Fruit fly (Drosophila melanogaster) whole organism, embryonic: ENCODE results near the gene Snx17.

ENCODE experiments used
- Asciz ChIP-seq: fragments of 200-800 bp; sonication (Bioruptor generic); optimal IDR thresholded peaks from 2 replicates; lab custom pipeline; 2017; ENCODE audit warnings: missing biosample characterization, mild to moderate bottlenecking, missing genetic modification characterization, missing genetic modification reagents
- Atf6 ChIP-seq: fragments of 200-800 bp; sonication (Bioruptor generic); IDR thresholded peaks from 2 replicates; pipeline ENCODE4 v1.3.6; 2022; ENCODE audit warnings: missing biosample characterization, missing genetic modification characterization
- BtbVII ChIP-seq: fragments of 200-800 bp; sonication (Bioruptor generic); optimal IDR thresholded peaks from 3 replicates; lab custom pipeline; 2017; ENCODE audit warnings: missing biosample characterization, mild to moderate bottlenecking, missing genetic modification characterization
- CG10654 ChIP-seq: fragments of 200-800 bp; sonication (Bioruptor generic); optimal IDR thresholded peaks from 2 replicates; lab custom pipeline; 2016; ENCODE audit warnings: missing biosample characterization, missing genetic modification characterization
- CG11723 ChIP-seq: fragments of 200-800 bp; sonication (Bioruptor generic); optimal IDR thresholded peaks from 2 replicates; lab custom pipeline; 2017; ENCODE audit warnings: missing biosample characterization, mild to moderate bottlenecking, missing genetic modification characterization
- CG12299 ChIP-seq: fragments of 200-800 bp; sonication (Bioruptor generic); optimal IDR thresholded peaks from 2 replicates; lab custom pipeline; 2018; ENCODE audit warnings: missing biosample characterization, mild to moderate bottlenecking, missing genetic modification characterization
- CG12744 ChIP-seq: fragments of 200-800 bp; sonication (Bioruptor generic); optimal IDR thresholded peaks from 2 replicates; lab custom pipeline; 2016; ENCODE audit warnings: missing biosample characterization, missing genetic modification characterization
- CG13424 ChIP-seq: fragments of 200-800 bp; sonication (Bioruptor generic); optimal IDR thresholded peaks from 2 replicates; lab custom pipeline; 2019; ENCODE audit warnings: missing biosample characterization, mild to moderate bottlenecking, missing genetic modification characterization, moderate library complexity
- CG16863 ChIP-seq: fragments of 200-800 bp; sonication (Bioruptor generic); optimal IDR thresholded peaks from 3 replicates; lab custom pipeline; 2016; ENCODE audit warnings: missing biosample characterization, missing genetic modification characterization
- CG17361 ChIP-seq: fragments of 200-800 bp; sonication (Bioruptor generic); IDR thresholded peaks from 3 replicates; pipeline ENCODE4 v1.3.6; 2022; ENCODE audit warnings: missing biosample characterization, missing genetic modification characterization
- CG17802 ChIP-seq: fragments of 200-800 bp; sonication (Bioruptor generic); optimal IDR thresholded peaks from 2 replicates; lab custom pipeline; 2018; ENCODE audit warnings: missing biosample characterization, mild to moderate bottlenecking, missing genetic modification characterization, moderate library complexity
- CG17912 ChIP-seq: fragments of 200-800 bp; sonication (Bioruptor generic); optimal IDR thresholded peaks from 2 replicates; lab custom pipeline; 2018; ENCODE audit warnings: missing biosample characterization, mild to moderate bottlenecking, missing genetic modification characterization
- CG30020 ChIP-seq: fragments of 200-800 bp; optimal IDR thresholded peaks from 2 replicates; lab custom pipeline; 2019; ENCODE audit warnings: missing biosample characterization, mild to moderate bottlenecking, missing genetic modification characterization, moderate library complexity
- CG3281 ChIP-seq: fragments of 200-800 bp; sonication (Bioruptor generic); optimal IDR thresholded peaks from 3 replicates; lab custom pipeline; 2017; ENCODE audit warnings: missing biosample characterization, mild to moderate bottlenecking, missing genetic modification characterization
- CG33557 ChIP-seq: fragments of 200-800 bp; sonication (Bioruptor generic); optimal IDR thresholded peaks from 2 replicates; lab custom pipeline; 2019; ENCODE audit warnings: missing biosample characterization, mild to moderate bottlenecking, missing genetic modification characterization, moderate library complexity
- CG34376 ChIP-seq: fragments of 200-800 bp; sonication (Bioruptor generic); optimal IDR thresholded peaks from 2 replicates; lab custom pipeline; 2018; ENCODE audit warnings: missing biosample characterization, mild to moderate bottlenecking, missing genetic modification characterization
- CG6175 ChIP-seq: fragments of 200-800 bp; sonication (Bioruptor generic); IDR thresholded peaks from 3 replicates; pipeline ENCODE4 v1.3.6; 2022; ENCODE audit warnings: missing biosample characterization, missing genetic modification characterization
- CG7987 ChIP-seq: fragments of 200-800 bp; sonication (Bioruptor generic); optimal IDR thresholded peaks from 2 replicates; lab custom pipeline; 2018; ENCODE audit warnings: missing biosample characterization, mild to moderate bottlenecking, missing genetic modification characterization, moderate library complexity
- CG8290 ChIP-seq, 3 experiments: fragments of 200-800 bp; sonication (Bioruptor generic); optimal IDR thresholded peaks; 2 replicates each; lab custom pipeline; 2016 to 2019; ENCODE audit warnings: missing biosample characterization in 3 of 3, missing genetic modification characterization in 3 of 3, mild to moderate bottlenecking in 2 of 3, moderate library complexity in 1 of 3
- CG9797 ChIP-seq: fragments of 200-800 bp; sonication (Bioruptor generic); optimal IDR thresholded peaks from 3 replicates; lab custom pipeline; 2018; ENCODE audit warnings: missing biosample characterization, mild to moderate bottlenecking, missing genetic modification characterization
- Dad ChIP-seq: fragments of 200-800 bp; sonication (Bioruptor generic); optimal IDR thresholded peaks from 3 replicates; lab custom pipeline; 2016; ENCODE audit warnings: missing biosample characterization, missing genetic modification characterization
- Deaf1 ChIP-seq: fragments of 200-800 bp; optimal IDR thresholded peaks from 3 replicates; lab custom pipeline; 2019; ENCODE audit warnings: missing biosample characterization, mild to moderate bottlenecking, missing genetic modification characterization, moderate library complexity
- Dref ChIP-seq: fragments of 200-800 bp; sonication (Bioruptor generic); IDR thresholded peaks from 2 replicates; pipeline ENCODE4 v1.3.6; 2022; ENCODE audit warnings: missing biosample characterization, missing genetic modification characterization
- E2f2 ChIP-seq: fragments of 200-800 bp; sonication (Bioruptor generic); IDR thresholded peaks from 2 replicates; pipeline ENCODE4 v1.3.6; 2022; ENCODE audit warnings: missing biosample characterization, missing genetic modification characterization
- Fer2 ChIP-seq: fragments of 200-800 bp; sonication (Bioruptor generic); optimal IDR thresholded peaks from 2 replicates; lab custom pipeline; 2018; ENCODE audit warnings: missing biosample characterization, mild to moderate bottlenecking, missing genetic modification characterization, moderate library complexity
- H15 ChIP-seq: fragments of 200-800 bp; sonication (Bioruptor generic); IDR thresholded peaks from 3 replicates; pipeline ENCODE4 v1.3.6; 2022; ENCODE audit warnings: missing biosample characterization, missing genetic modification characterization
- Hmr ChIP-seq: fragments of 200-800 bp; sonication (Bioruptor generic); optimal IDR thresholded peaks from 3 replicates; lab custom pipeline; 2017; ENCODE audit warnings: mild to moderate bottlenecking, missing biosample characterization, missing genetic modification reagents, missing genetic modification characterization
- Kr ChIP-seq: fragments of 200-800 bp; sonication (Bioruptor generic); optimal IDR thresholded peaks from 2 replicates; lab custom pipeline; 2017; ENCODE audit warnings: missing biosample characterization, mild to moderate bottlenecking, missing genetic modification characterization
- Meics ChIP-seq: fragments of 200-800 bp; sonication (Bioruptor generic); optimal IDR thresholded peaks from 2 replicates; lab custom pipeline; 2017; ENCODE audit warnings: missing biosample characterization, mild to moderate bottlenecking, missing genetic modification characterization
- ac ChIP-seq: fragments of 200-800 bp; sonication (Bioruptor generic); optimal IDR thresholded peaks from 3 replicates; lab custom pipeline; 2017; ENCODE audit warnings: missing biosample characterization, mild to moderate bottlenecking, missing genetic modification characterization
- bbx ChIP-seq: fragments of 200-800 bp; sonication (Bioruptor generic); IDR thresholded peaks from 2 replicates; pipeline ENCODE4 v1.3.6; 2022; ENCODE audit warnings: missing biosample characterization, missing genetic modification characterization; ENCODE audit not compliant: partially characterized antibody
- cg ChIP-seq: fragments of 200-800 bp; sonication (Bioruptor generic); optimal IDR thresholded peaks from 3 replicates; lab custom pipeline; 2019; ENCODE audit warnings: missing biosample characterization, mild to moderate bottlenecking, missing genetic modification characterization, moderate library complexity
- chif ChIP-seq, 2 experiments: fragments of 200-800 bp; sonication (Bioruptor generic); optimal IDR thresholded peaks; 3 replicates each; lab custom pipeline; 2016; ENCODE audit warnings: missing biosample characterization in 2 of 2, missing genetic modification characterization in 2 of 2
- da ChIP-seq: fragments of 200-800 bp; sonication (Bioruptor generic); optimal IDR thresholded peaks from 2 replicates; lab custom pipeline; 2016; ENCODE audit warnings: missing biosample characterization, missing genetic modification characterization
- dm ChIP-seq: fragments of 200-800 bp; sonication (Bioruptor generic); optimal IDR thresholded peaks from 3 replicates; lab custom pipeline; 2016; ENCODE audit warnings: missing biosample characterization, missing genetic modification characterization
- dmrt11E ChIP-seq: fragments of 200-800 bp; sonication (Bioruptor generic); optimal IDR thresholded peaks from 3 replicates; lab custom pipeline; 2018; ENCODE audit warnings: missing biosample characterization, mild to moderate bottlenecking, missing genetic modification characterization, moderate library complexity
- emc ChIP-seq: fragments of 200-800 bp; sonication (Bioruptor generic); optimal IDR thresholded peaks from 2 replicates; lab custom pipeline; 2016; ENCODE audit warnings: missing biosample characterization, missing genetic modification characterization
- en ChIP-seq: fragments of 200-800 bp; sonication (Bioruptor generic); optimal IDR thresholded peaks from 2 replicates; lab custom pipeline; 2016; ENCODE audit warnings: missing biosample characterization, missing genetic modification characterization
- eve ChIP-seq, 2 experiments: fragments of >200 bp; optimal IDR thresholded peaks; 2 replicates each; lab custom pipeline; 2017; ENCODE audit warnings: missing biosample characterization in 2 of 2, missing genetic modification characterization in 2 of 2
- jing ChIP-seq: fragments of 200-800 bp; sonication (Bioruptor generic); optimal IDR thresholded peaks from 2 replicates; lab custom pipeline; 2018; ENCODE audit warnings: missing biosample characterization, mild to moderate bottlenecking, missing genetic modification characterization
- mam ChIP-seq: fragments of 200-800 bp; sonication (Bioruptor generic); optimal IDR thresholded peaks from 3 replicates; lab custom pipeline; 2016; ENCODE audit warnings: missing biosample characterization, missing genetic modification characterization
- org-1 ChIP-seq: fragments of 200-800 bp; sonication (Bioruptor generic); optimal IDR thresholded peaks from 2 replicates; lab custom pipeline; 2017; ENCODE audit warnings: missing biosample characterization, missing genetic modification characterization
- repo ChIP-seq: fragments of 200-800 bp; sonication (Bioruptor generic); optimal IDR thresholded peaks from 2 replicates; lab custom pipeline; 2016; ENCODE audit warnings: missing biosample characterization, missing genetic modification characterization
- shn ChIP-seq: fragments of 200-800 bp; sonication (Bioruptor generic); optimal IDR thresholded peaks from 3 replicates; lab custom pipeline; 2016; ENCODE audit warnings: missing biosample characterization, missing genetic modification characterization
- ssp ChIP-seq: fragments of 200-800 bp; sonication (Bioruptor generic); IDR thresholded peaks from 2 replicates; pipeline ENCODE4 v1.3.6; 2022; ENCODE audit warnings: missing biosample characterization, missing genetic modification characterization
- sug ChIP-seq: fragments of 200-800 bp; optimal IDR thresholded peaks from 2 replicates; lab custom pipeline; 2019; ENCODE audit warnings: missing biosample characterization, mild to moderate bottlenecking, missing genetic modification characterization, moderate library complexity
- ttk ChIP-seq: fragments of 200-800 bp; sonication (Bioruptor generic); IDR thresholded peaks from 2 replicates; pipeline ENCODE4 v2.1.2; 2022; ENCODE audit warnings: missing biosample characterization, missing genetic modification characterization
- wek ChIP-seq: fragments of 200-800 bp; sonication (Bioruptor generic); optimal IDR thresholded peaks from 3 replicates; lab custom pipeline; 2018; ENCODE audit warnings: missing biosample characterization, mild to moderate bottlenecking, missing genetic modification characterization, moderate library complexity
- zen ChIP-seq: fragments of 200-800 bp; sonication (Bioruptor generic); optimal IDR thresholded peaks from 3 replicates; lab custom pipeline; 2018; ENCODE audit warnings: missing biosample characterization, mild to moderate bottlenecking, missing genetic modification characterization, moderate library complexity

The Snx17 gene

DNA sequence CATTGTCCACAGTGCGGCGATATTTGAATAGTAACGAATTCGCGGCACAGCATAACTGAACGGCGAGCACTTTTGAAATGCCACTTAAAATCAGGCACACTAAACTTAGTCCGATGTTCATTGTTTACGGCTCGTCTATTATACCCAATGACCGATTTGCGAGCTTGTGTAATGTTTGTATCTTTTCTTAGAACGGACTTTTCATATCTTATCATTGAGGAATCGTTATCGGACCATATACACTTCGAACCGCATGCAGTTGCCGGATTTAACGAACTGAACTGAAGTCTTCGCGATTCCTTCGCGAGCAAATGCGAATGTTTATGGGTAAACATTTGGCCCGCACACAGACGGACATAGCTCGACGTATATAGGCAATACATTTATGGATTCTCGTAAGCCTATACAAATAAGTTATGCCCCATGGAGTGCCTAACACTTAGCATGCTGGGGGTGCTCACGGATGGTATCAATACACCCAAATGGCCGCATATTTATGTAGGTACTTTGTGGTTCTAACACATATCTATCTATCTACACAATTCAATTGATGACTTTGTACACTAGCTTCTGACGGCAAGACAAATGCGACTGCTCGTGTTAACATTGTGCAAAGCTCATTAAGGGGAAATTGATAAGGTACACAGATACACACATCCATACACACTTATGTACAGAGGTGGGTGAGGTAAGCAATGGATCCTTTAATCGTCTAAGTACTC is 31.1 kb upstream of the Snx17 start, which contains the start of gene mthl15 (continued):
- TF ChIP-seq CG9797 (GFP tag; lab: Kevin White, UChicago) (no peak), jing (GFP tag; lab: Kevin White, UChicago) (no peak), mam (GFP tag; lab: Kevin White, UChicago) (no peak), CG12299 (peak; percentile 5), ssp (GFP tag; lab: Robert Waterston, UW) (no peak), H15 (GFP tag; lab: Robert Waterston, UW) (no peak), shn (GFP tag; lab: Kevin White, UChicago) (no peak), bbx (GFP tag; lab: Robert Waterston, UW) (no peak), CG17912 (GFP tag; lab: Kevin White, UChicago) (peak; percentile 22), Dad (GFP tag; lab: Kevin White, UChicago) (no peak), zen (tag; lab: Kevin White, UChicago) (peak; percentile 32), wek (GFP tag; lab: Kevin White, UChicago) (peak; percentile 48), Meics (GFP tag; lab: Kevin White, UChicago) (peak; percentile 87), ac (GFP tag; lab: Kevin White, UChicago) (peak; percentile 30), cg (GFP tag; lab: Kevin White, UChicago) (peak; percentile 68), da (no peak), dm (GFP tag; lab: Kevin White, UChicago) (no peak), CG7987 (GFP tag; lab: Kevin White, UChicago) (peak; percentile 33), CG6175 (GFP tag; lab: Robert Waterston, UW) (no peak), BtbVII (GFP tag; lab: Kevin White, UChicago) (peak; percentile 3), CG12744 (GFP tag; lab: Kevin White, UChicago) (no peak), Atf6 (peak; percentile 41; the same call in 1 of the 2 replicates), chif (GFP tag; optimal IDR thresholded peaks at IDR 0.05; lab: Kevin White, UChicago) (no peak), CG13424 (peak; percentile 9), emc (GFP tag; lab: Kevin White, UChicago) (no peak), Asciz (peak; percentile 5), CG34376 (GFP tag; lab: Kevin White, UChicago) (peak; percentile 69), CG30020 (tag; lab: Kevin White, UChicago) (no peak), CG3281 (GFP tag; lab: Kevin White, UChicago) (peak; percentile 1), Hmr (no peak), Dref (GFP tag; lab: Robert Waterston, UW) (no peak), CG17361 (GFP tag; lab: Robert Waterston, UW) (no peak), CG8290 (GFP tag; optimal IDR thresholded peaks at IDR 0.05; lab: Kevin White, UChicago) (no peak), CG8290 (tag; optimal IDR thresholded peaks at IDR 0.05; lab: Kevin White, UChicago) (peak in 1 of 2 experiments; percentile 44), Fer2 (tag; lab: Kevin White, UChicago) (no peak), sug (tag; lab: Kevin White, UChicago) (peak; percentile 94), CG10654 (GFP tag; lab: Kevin White, UChicago) (no peak), dmrt11E (peak; percentile 34), E2f2 (GFP tag; lab: Robert Waterston, UW) (peak; percentile 21; the same call in 1 of the 2 replicates), repo (GFP tag; lab: Kevin White, UChicago) (no peak), CG11723 (peak; percentile 19), Deaf1 (tag; lab: Kevin White, UChicago) (peak; percentile 72), org-1 (GFP tag; lab: Kevin White, UChicago) (no peak), Kr (GFP tag; lab: Kevin White, UChicago) (peak; percentile 0), eve (GFP tag; optimal IDR thresholded peaks at IDR 0.05; lab: Kevin White, UChicago) (peak in 1 of 2 experiments; percentile 62), CG17802 (tag; lab: Kevin White, UChicago) (peak; percentile 20), CG33557 (GFP tag; lab: Kevin White, UChicago) (peak; percentile 36), en (GFP tag; lab: Kevin White, UChicago) (no peak), CG16863 (GFP tag; lab: Kevin White, UChicago) (no peak), ttk (GFP tag; lab: Robert Waterston, UW) (no peak)
